Worm (Caenorhabditis elegans) whole organism, L4 larva: Measurements from ENCODE around the gene eelo-1.

Experiments
- T20F7.1 ChIP-seq: fragments of 200-800 bp; sonication (Bioruptor generic); optimal IDR thresholded peaks from 2 replicates; lab custom pipeline; 2018; ENCODE audit warnings: mild to moderate bottlenecking, missing genetic modification characterization, missing compliant biosample characterization
- T26A8.4 ChIP-seq: fragments of 200-800 bp; sonication (Bioruptor generic); IDR thresholded peaks from 2 replicates; pipeline ENCODE4 v1.3.6; 2022; ENCODE audit warnings: missing genetic modification characterization, missing compliant biosample characterization
- aha-1 ChIP-seq: fragments of 150-350 bp; peaks from one replicate; lab custom pipeline; 2014; ENCODE audit warnings: missing biosample characterization, missing genetic modification characterization
- ama-1 ChIP-seq: fragments of 150-350 bp; optimal IDR thresholded peaks from 2 replicates; lab custom pipeline; 2014; ENCODE audit warnings: inconsistent platforms, mixed read lengths
- ceh-28 ChIP-seq: fragments of 150-350 bp; optimal IDR thresholded peaks from 2 replicates; lab custom pipeline; 2014; ENCODE audit warnings: missing biosample characterization, missing genetic modification reagents, missing genetic modification characterization
- ces-1 ChIP-seq: fragments of 150-350 bp; sonication (generic microtip); optimal IDR thresholded peaks from 4 replicates; lab custom pipeline; 2014; ENCODE audit warnings: missing biosample characterization, missing genetic modification reagents, missing genetic modification characterization
- daf-19 ChIP-seq: fragments of 200-800 bp; sonication (Bioruptor generic); conservative IDR thresholded peaks from 2 replicates; pipeline ENCODE4 v1.3.6; 2022; ENCODE audit warnings: missing genetic modification characterization, missing compliant biosample characterization
- daf-8 ChIP-seq: fragments of 200-800 bp; sonication (Bioruptor generic); IDR thresholded peaks from 2 replicates; pipeline ENCODE4 v1.3.6; 2022; ENCODE audit warnings: missing genetic modification characterization, missing compliant biosample characterization
- dmd-6 ChIP-seq: fragments of 200-800 bp; sonication (Bioruptor generic); IDR thresholded peaks from 2 replicates; pipeline ENCODE4 v1.3.6; 2022; ENCODE audit warnings: missing genetic modification reagents, missing genetic modification characterization, missing compliant biosample characterization
- dpl-1 ChIP-seq: fragments of 150-350 bp; optimal IDR thresholded peaks from 2 replicates; lab custom pipeline; 2014; ENCODE audit warnings: missing biosample characterization, missing genetic modification reagents, missing genetic modification characterization
- dve-1 ChIP-seq: sonication (generic microtip); optimal IDR thresholded peaks from 2 replicates; lab custom pipeline; 2017; ENCODE audit warnings: antibody characterized with exemption, mild to moderate bottlenecking, missing genetic modification characterization, missing compliant biosample characterization; ENCODE audit not compliant: insufficient read depth
- egl-27 ChIP-seq: sonication (generic microtip); optimal IDR thresholded peaks from 3 replicates; lab custom pipeline; 2017; ENCODE audit warnings: missing biosample characterization, missing genetic modification reagents, missing genetic modification characterization
- gei-8 ChIP-seq: fragments of 200-800 bp; sonication (Bioruptor generic); optimal IDR thresholded peaks from 2 replicates; lab custom pipeline; 2018; ENCODE audit warnings: mild to moderate bottlenecking, missing genetic modification characterization, missing compliant biosample characterization
- hif-1 ChIP-seq, 2 experiments: sonication (generic microtip); optimal IDR thresholded peaks; 2 replicates each; lab custom pipeline; 2016 to 2017; ENCODE audit warnings: missing compliant biosample characterization in 2 of 2, missing genetic modification characterization in 2 of 2, missing genetic modification reagents in 2 of 2, missing genotype in 2 of 2, mild to moderate bottlenecking in 1 of 2
- hlh-11 ChIP-seq: fragments of 200-800 bp; sonication (Bioruptor generic); optimal IDR thresholded peaks from 2 replicates; lab custom pipeline; 2018; ENCODE audit warnings: mild to moderate bottlenecking, missing genetic modification characterization, missing compliant biosample characterization
- hmg-1.1 ChIP-seq: fragments of 200-800 bp; sonication (Bioruptor generic); IDR thresholded peaks from 2 replicates; pipeline ENCODE4 v1.3.6; 2022; ENCODE audit warnings: missing genetic modification reagents, missing genetic modification characterization, missing compliant biosample characterization
- jun-1 ChIP-seq: fragments of 150-350 bp; optimal IDR thresholded peaks from 2 replicates; lab custom pipeline; 2014; ENCODE audit warnings: missing biosample characterization, missing genetic modification reagents, missing genetic modification characterization
- lim-7 ChIP-seq: fragments of 200-800 bp; sonication (Bioruptor generic); IDR thresholded peaks from 2 replicates; pipeline ENCODE4 v1.3.6; 2022; ENCODE audit warnings: missing genetic modification characterization, missing compliant biosample characterization
- lin-13 ChIP-seq: fragments of 150-350 bp; optimal IDR thresholded peaks from 2 replicates; lab custom pipeline; 2014; ENCODE audit warnings: missing biosample characterization, missing genetic modification reagents, missing genetic modification characterization
- lin-38 ChIP-seq: fragments of 200-800 bp; sonication (Bioruptor generic); IDR thresholded peaks from 2 replicates; pipeline ENCODE4 v1.3.6; 2022; ENCODE audit warnings: missing genetic modification reagents, missing genetic modification characterization, missing compliant biosample characterization
- madf-5 ChIP-seq, 2 experiments: fragments of 200-800 bp; sonication (Bioruptor generic); IDR thresholded peaks; 2 replicates each; pipeline ENCODE4 v1.3.6; 2022; ENCODE audit warnings: missing compliant biosample characterization in 2 of 2, missing genetic modification characterization in 2 of 2
- madf-9 ChIP-seq: fragments of 200-800 bp; sonication (Bioruptor generic); conservative IDR thresholded peaks from 2 replicates; pipeline ENCODE4 v1.3.6; 2022; ENCODE audit warnings: missing genetic modification reagents, missing genetic modification characterization, missing compliant biosample characterization
- mdl-1 ChIP-seq, 2 experiments: fragments of 150-350 bp in 1 of 2; sonication (generic microtip) in 1 of 2; optimal IDR thresholded peaks; 2 replicates each; lab custom pipeline; 2014 to 2017; ENCODE audit warnings: missing biosample characterization in 2 of 2, missing genetic modification characterization in 2 of 2
- mep-1 ChIP-seq: fragments of 150-350 bp; sonication (generic microtip); optimal IDR thresholded peaks from 3 replicates; lab custom pipeline; 2014; ENCODE audit warnings: missing biosample characterization, missing genetic modification characterization
- mxl-3 ChIP-seq: fragments of 200-800 bp; sonication (Bioruptor generic); optimal IDR thresholded peaks from 2 replicates; lab custom pipeline; 2018; ENCODE audit warnings: mild to moderate bottlenecking, missing genetic modification characterization, missing compliant biosample characterization
- nhr-10 ChIP-seq: fragments of 150-350 bp; optimal IDR thresholded peaks from 2 replicates; lab custom pipeline; 2014; ENCODE audit warnings: missing biosample characterization, missing genetic modification characterization
- nhr-11 ChIP-seq: fragments of 150-350 bp; optimal IDR thresholded peaks from 2 replicates; lab custom pipeline; 2014; ENCODE audit warnings: missing biosample characterization, missing genetic modification characterization
- saeg-2 ChIP-seq: fragments of 200-800 bp; sonication (Bioruptor generic); IDR thresholded peaks from 2 replicates; pipeline ENCODE4 v1.3.6; 2022; ENCODE audit warnings: missing genetic modification reagents, missing genetic modification characterization, missing compliant biosample characterization
- set-16 ChIP-seq: fragments of 200-800 bp; sonication (Bioruptor generic); IDR thresholded peaks from 2 replicates; pipeline ENCODE4 v1.3.6; 2022; ENCODE audit warnings: missing genetic modification reagents, missing genetic modification characterization, missing compliant biosample characterization
- spr-3 ChIP-seq: fragments of 200-800 bp; sonication (Bioruptor generic); optimal IDR thresholded peaks from 2 replicates; lab custom pipeline; 2018; ENCODE audit warnings: mild to moderate bottlenecking, missing genetic modification characterization, missing compliant biosample characterization
- zfp-3 ChIP-seq: fragments of 200-800 bp; sonication (Bioruptor generic); conservative IDR thresholded peaks from 2 replicates; pipeline ENCODE4 v1.3.6; 2022; ENCODE audit warnings: missing genetic modification reagents, missing genetic modification characterization, missing compliant biosample characterization
- ztf-11 ChIP-seq: fragments of 150-350 bp; optimal IDR thresholded peaks from 2 replicates; lab custom pipeline; 2014; ENCODE audit warnings: missing biosample characterization, missing genetic modification characterization

Gene eelo-1

DNA sequence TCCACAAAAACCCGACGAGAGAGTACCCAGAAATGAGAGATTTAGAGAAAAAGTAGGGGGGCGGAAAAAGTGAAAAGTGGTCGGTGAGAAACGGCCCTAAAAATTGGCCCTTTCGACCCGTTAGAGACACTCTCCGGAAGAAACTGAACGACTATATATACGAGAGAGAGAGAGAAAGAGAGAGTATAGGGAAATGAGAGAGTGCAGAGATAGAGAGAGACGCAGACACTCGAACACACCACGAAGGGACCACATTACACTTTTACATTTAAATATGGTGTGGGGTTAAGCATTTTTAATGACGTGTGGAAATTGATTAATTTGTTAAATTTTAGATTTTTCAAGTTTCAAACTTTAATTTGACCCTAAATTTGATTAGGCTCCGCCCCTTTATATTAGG lies 33.4 kb upstream of the eelo-1 start (continued):
- no peak for TF ChIP-seq gei-8 (GFP tag; lab: Kevin White, UChicago)
- TF ChIP-seq ama-1 (lab: Kevin White, UChicago): peak; percentile 11
- TF ChIP-seq dpl-1 (GFP tag; lab: Kevin White, UChicago): peak; percentile 16
- no peak for TF ChIP-seq nhr-10 (tag; lab: Kevin White, UChicago)
- no peak for TF ChIP-seq jun-1 (tag; lab: Kevin White, UChicago)
- no peak for TF ChIP-seq mdl-1 (tag; optimal IDR thresholded peaks at IDR 0.05; lab: Kevin White, UChicago)

DNA sequence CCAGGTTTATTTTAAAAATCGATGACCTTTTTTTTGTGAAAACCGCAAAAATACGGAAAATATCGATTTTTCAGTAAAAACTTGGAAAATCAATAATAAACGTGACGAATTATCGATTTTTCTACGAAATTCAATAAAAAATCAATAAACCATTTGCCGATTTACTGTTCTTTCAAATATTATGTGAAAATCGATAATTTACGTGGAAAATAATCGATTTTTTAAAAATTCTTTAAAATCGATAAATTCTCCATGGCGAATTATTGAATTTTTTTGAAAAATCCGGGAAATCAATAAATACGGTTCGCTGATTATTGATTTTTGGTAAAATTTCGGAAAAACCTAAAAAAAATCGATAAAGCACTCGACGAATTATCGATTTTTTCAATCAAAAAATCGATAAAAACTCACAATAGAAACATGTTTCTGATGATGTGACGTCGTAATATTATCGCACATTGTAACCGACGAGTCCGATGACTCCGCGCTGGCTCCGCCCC lies 25.9 kb upstream of the eelo-1 start:
- TF ChIP-seq hmg-1.1 (GFP tag; lab: Robert Waterston, UW): no peak
- TF ChIP-seq aha-1: peak; percentile 74
- TF ChIP-seq ceh-28 (tag; lab: Kevin White, UChicago): peak; percentile 91
- no peak for TF ChIP-seq daf-19
- TF ChIP-seq, all 104 proteins: peak for 2

DNA sequence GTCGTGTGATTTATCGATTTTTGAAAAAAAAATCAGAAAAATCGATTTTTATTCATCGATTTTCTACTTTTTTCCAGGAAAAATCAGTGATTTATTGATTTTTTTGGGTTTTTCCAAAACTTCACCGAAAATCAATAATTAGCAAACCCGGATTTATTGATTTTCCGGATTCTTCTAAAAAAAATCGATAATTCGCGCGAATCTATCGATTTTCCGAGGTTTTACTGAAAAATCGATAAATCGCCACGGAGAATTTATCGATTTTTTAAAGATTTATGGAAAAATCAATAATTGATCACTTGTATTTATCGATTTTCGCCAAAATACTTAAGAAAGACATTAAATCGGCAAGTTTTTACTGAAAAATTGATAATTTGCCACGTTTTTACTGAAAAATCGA lies 25.2 kb upstream of the eelo-1 start:
- no peak for TF ChIP-seq dmd-6 (GFP tag; lab: Robert Waterston, UW)
- TF ChIP-seq ceh-28 (tag; lab: Kevin White, UChicago): peak; percentile 97

DNA sequence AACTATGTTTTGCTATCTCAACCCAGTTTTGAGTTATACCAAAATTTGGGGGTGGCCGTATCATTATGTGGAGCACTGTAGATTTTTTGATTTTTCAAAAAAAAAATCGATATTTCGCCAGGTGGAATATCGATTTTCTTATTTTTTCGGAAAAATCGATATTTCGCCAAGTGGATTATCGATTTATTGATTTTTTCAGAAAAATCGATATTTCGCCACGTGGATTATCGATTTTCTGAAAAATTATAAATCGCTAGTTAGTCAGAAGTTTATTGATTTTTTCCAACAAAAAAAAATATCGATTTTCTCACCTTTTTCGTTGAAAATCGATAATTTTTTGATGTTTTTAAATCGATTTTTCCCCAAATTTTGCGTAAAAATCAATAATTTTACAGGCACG lies 21.8 kb upstream of the eelo-1 start:
- no peak for TF ChIP-seq zfp-3
- peak; percentile 100 for TF ChIP-seq ceh-28 (tag; lab: Kevin White, UChicago)
- TF ChIP-seq, all 104 proteins: peak for 1

DNA sequence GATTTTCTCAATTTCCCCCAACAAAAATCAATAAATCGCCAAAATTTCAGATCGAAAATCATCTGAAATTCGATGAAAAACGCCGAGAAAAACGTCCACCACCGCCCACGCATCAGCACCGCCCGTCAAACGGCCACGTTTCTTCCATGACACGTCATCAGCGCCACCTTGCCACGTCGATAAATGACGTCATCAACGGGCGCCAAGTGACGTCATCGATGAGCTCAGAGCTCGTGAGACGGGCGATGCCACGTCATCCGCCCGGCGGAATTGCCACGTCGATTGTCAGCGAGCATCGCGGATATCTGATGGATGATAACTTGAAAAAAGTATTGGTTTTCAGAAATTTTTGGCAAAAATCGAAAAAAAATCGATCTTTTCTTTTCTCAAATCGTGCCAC lies 20.7 kb upstream of the eelo-1 start:
- TF ChIP-seq daf-8 (GFP tag; lab: Robert Waterston, UW) (no peak), mxl-3 (no peak), gei-8 (GFP tag; lab: Kevin White, UChicago) (no peak), set-16 (GFP tag; lab: Robert Waterston, UW) (peak; percentile 50), madf-9 (GFP tag; lab: Robert Waterston, UW) (no peak)

DNA sequence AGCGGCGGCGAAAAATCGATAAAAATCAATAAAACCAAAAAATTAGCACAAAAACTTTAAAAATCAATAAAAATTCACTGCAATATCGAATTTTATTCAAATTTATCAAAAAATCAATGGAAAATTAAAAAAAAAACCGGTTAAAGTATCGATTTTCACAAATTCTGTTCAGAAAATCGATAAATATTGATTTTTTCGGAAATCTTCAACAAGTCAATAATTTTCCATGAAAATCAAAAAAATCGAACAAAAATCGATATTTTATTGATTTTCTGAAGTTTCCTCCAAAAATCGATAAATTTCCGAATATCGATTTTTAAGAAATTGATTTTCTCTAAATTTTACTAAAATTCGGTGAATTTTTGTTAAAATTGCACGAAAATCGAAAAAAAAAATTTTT lies 20.2 kb upstream of the eelo-1 start:
- TF ChIP-seq mep-1 (tag; lab: Kevin White, UChicago): no peak
- TF ChIP-seq ceh-28 (tag; lab: Kevin White, UChicago): peak; percentile 92
- no peak for TF ChIP-seq egl-27 (tag; lab: Kevin White, UChicago)

DNA sequence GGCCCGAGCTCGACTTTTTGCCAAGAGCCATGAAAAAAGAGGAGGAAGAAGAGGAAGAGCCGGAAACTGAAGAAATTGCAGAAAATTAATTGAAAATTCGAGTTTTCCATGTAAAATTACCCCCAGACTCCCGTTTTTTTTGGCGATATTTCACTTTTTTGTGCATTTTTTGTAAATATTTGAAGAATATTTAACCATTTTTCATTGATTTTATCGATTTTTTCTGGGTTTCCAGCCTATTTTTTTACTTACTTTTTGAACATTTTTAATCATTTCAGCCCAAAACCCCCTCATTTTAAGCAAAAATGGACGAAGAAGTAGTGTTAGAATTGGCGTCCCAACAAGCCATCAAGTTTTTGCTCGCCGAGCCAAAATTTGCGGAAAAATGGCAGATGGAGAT lies 18.1 kb upstream of the eelo-1 start, which contains the start of gene Y22D7AL.7:
Gene Y22D7AL.7 (plus strand): TSS at position 301 of the 400 bp plus-strand sequence.
- TF ChIP-seq hlh-11 (tag; lab: Kevin White, UChicago) (no peak), nhr-11 (tag; lab: Kevin White, UChicago) (no peak), T20F7.1 (GFP tag; lab: Kevin White, UChicago) (no peak), lin-38 (GFP tag; lab: Robert Waterston, UW) (no peak), ztf-11 (tag; lab: Kevin White, UChicago) (no peak), hif-1 (tag; optimal IDR thresholded peaks at IDR 0.05; lab: Kevin White, UChicago) (no peak), madf-5 (GFP tag; IDR thresholded peaks at IDR 0.05; lab: Robert Waterston, UW) (no peak), lin-13 (GFP tag; lab: Kevin White, UChicago) (no peak), ces-1 (GFP tag; lab: Kevin White, UChicago) (no peak), T26A8.4 (no peak), saeg-2 (GFP tag; lab: Robert Waterston, UW) (no peak), dve-1 (tag; lab: Kevin White, UChicago) (no peak), spr-3 (GFP tag; lab: Kevin White, UChicago) (no peak), lim-7 (GFP tag; lab: Robert Waterston, UW) (no peak)
